Worm (Caenorhabditis elegans) whole organism, L3 larva: ENCODE measurements around the gene W03C9.6.

Experiments used
- R02D3.7 ChIP-seq: fragments of 150-350 bp; optimal IDR thresholded peaks from 2 replicates; lab custom pipeline; 2014; ENCODE audit warnings: missing biosample characterization, missing genetic modification characterization
- aly-2 ChIP-seq: fragments of 150-350 bp; optimal IDR thresholded peaks from 2 replicates; lab custom pipeline; 2014; ENCODE audit warnings: missing biosample characterization, missing genetic modification characterization
- ceh-16 ChIP-seq: sonication (generic microtip); optimal IDR thresholded peaks from 2 replicates; lab custom pipeline; 2017; ENCODE audit warnings: missing biosample characterization, missing genetic modification characterization
- ceh-28 ChIP-seq: fragments of 150-350 bp; optimal IDR thresholded peaks from 2 replicates; lab custom pipeline; 2014; ENCODE audit warnings: missing biosample characterization, missing genetic modification reagents, missing genetic modification characterization
- ceh-9 ChIP-seq: sonication (generic microtip); optimal IDR thresholded peaks from 2 replicates; lab custom pipeline; 2018; ENCODE audit warnings: missing biosample characterization, missing genetic modification characterization
- egl-27 ChIP-seq: sonication (generic microtip); optimal IDR thresholded peaks from 4 replicates; lab custom pipeline; 2017; ENCODE audit warnings: missing biosample characterization, missing genetic modification reagents, missing genetic modification characterization
- egl-5 ChIP-seq: fragments of 150-350 bp; optimal IDR thresholded peaks from 2 replicates; lab custom pipeline; 2017; ENCODE audit warnings: missing biosample characterization, missing genetic modification reagents, missing genetic modification characterization, inconsistent platforms
- elt-1 ChIP-seq: fragments of 150-350 bp; optimal IDR thresholded peaks from 2 replicates; lab custom pipeline; 2014; ENCODE audit warnings: missing biosample characterization, missing genetic modification characterization
- elt-3 ChIP-seq, 3 experiments: fragments of 150-350 bp in 1 of 3; sonication (generic microtip) in 2 of 3; optimal IDR thresholded peaks; 2 replicates in 2 of 3; 4 replicates in 1 of 3; lab custom pipeline; 2014 to 2017; ENCODE audit warnings: missing biosample characterization in 3 of 3, missing genetic modification characterization in 3 of 3
- fkh-10 ChIP-seq: sonication (generic microtip); optimal IDR thresholded peaks from 2 replicates; lab custom pipeline; 2017; ENCODE audit warnings: missing biosample characterization, missing genetic modification reagents, missing genetic modification characterization
- fkh-2 ChIP-seq: fragments of 150-350 bp; optimal IDR thresholded peaks from 2 replicates; lab custom pipeline; 2014; ENCODE audit warnings: missing biosample characterization, missing genetic modification reagents, missing genetic modification characterization
- fos-1 ChIP-seq: fragments of 150-350 bp; optimal IDR thresholded peaks from 2 replicates; lab custom pipeline; 2014; ENCODE audit warnings: missing biosample characterization, missing genetic modification characterization
- hmg-11 ChIP-seq: sonication (generic microtip); optimal IDR thresholded peaks from 2 replicates; lab custom pipeline; 2016; ENCODE audit warnings: missing genetic modification characterization, missing compliant biosample characterization
- mdl-1 ChIP-seq: fragments of 150-350 bp; optimal IDR thresholded peaks from 2 replicates; lab custom pipeline; 2014; ENCODE audit warnings: missing biosample characterization, missing genetic modification characterization
- mml-1 ChIP-seq: fragments of 150-350 bp; sonication (generic microtip); optimal IDR thresholded peaks from 3 replicates; lab custom pipeline; 2014; ENCODE audit warnings: missing biosample characterization, missing genetic modification characterization
- nfya-1 ChIP-seq: sonication (generic microtip); optimal IDR thresholded peaks from 2 replicates; lab custom pipeline; 2017; ENCODE audit warnings: missing genetic modification characterization, mild to moderate bottlenecking, missing compliant biosample characterization, antibody characterized with exemption, moderate library complexity; ENCODE audit not compliant: insufficient read depth
- nhr-12 ChIP-seq: fragments of 150-350 bp; optimal IDR thresholded peaks from 2 replicates; lab custom pipeline; 2014; ENCODE audit warnings: missing biosample characterization, missing genetic modification characterization
- nhr-25 ChIP-seq: sonication (generic microtip); optimal IDR thresholded peaks from 2 replicates; lab custom pipeline; 2017; ENCODE audit warnings: missing biosample characterization, missing genetic modification characterization
- nhr-67 ChIP-seq: fragments of 150-350 bp; optimal IDR thresholded peaks from 2 replicates; lab custom pipeline; 2014; ENCODE audit warnings: missing biosample characterization, missing genetic modification characterization
- nhr-76 ChIP-seq: fragments of 150-350 bp; sonication (generic microtip); optimal IDR thresholded peaks from 5 replicates; lab custom pipeline; 2014; ENCODE audit warnings: missing biosample characterization, missing genetic modification characterization
- pha-4 ChIP-seq: fragments of 150-350 bp; optimal IDR thresholded peaks from 2 replicates; lab custom pipeline; 2014; ENCODE audit warnings: missing biosample characterization, missing genetic modification reagents, missing genetic modification characterization
- sea-2 ChIP-seq: fragments of 150-350 bp; sonication (generic microtip); optimal IDR thresholded peaks from 4 replicates; lab custom pipeline; 2014; ENCODE audit warnings: missing biosample characterization, missing genetic modification reagents, missing genetic modification characterization
- skn-1 ChIP-seq: fragments of 150-350 bp; optimal IDR thresholded peaks from 2 replicates; lab custom pipeline; 2014; ENCODE audit warnings: missing biosample characterization, missing genetic modification characterization
- snpc-4 ChIP-seq: fragments of 150-350 bp; optimal IDR thresholded peaks from 2 replicates; lab custom pipeline; 2014; ENCODE audit warnings: missing biosample characterization, missing genetic modification characterization
- unc-39 ChIP-seq: sonication (generic microtip); optimal IDR thresholded peaks from 4 replicates; lab custom pipeline; 2017; ENCODE audit warnings: missing biosample characterization, missing genetic modification characterization
- unc-62 ChIP-seq: fragments of 150-350 bp; sonication (generic microtip); optimal IDR thresholded peaks from 4 replicates; lab custom pipeline; 2014; ENCODE audit warnings: missing biosample characterization, missing genetic modification reagents, missing genetic modification characterization
- ztf-4 ChIP-seq: fragments of 150-350 bp; optimal IDR thresholded peaks from 2 replicates; lab custom pipeline; 2014; ENCODE audit warnings: missing biosample characterization, missing genetic modification characterization

W03C9.6 gene

DNA sequence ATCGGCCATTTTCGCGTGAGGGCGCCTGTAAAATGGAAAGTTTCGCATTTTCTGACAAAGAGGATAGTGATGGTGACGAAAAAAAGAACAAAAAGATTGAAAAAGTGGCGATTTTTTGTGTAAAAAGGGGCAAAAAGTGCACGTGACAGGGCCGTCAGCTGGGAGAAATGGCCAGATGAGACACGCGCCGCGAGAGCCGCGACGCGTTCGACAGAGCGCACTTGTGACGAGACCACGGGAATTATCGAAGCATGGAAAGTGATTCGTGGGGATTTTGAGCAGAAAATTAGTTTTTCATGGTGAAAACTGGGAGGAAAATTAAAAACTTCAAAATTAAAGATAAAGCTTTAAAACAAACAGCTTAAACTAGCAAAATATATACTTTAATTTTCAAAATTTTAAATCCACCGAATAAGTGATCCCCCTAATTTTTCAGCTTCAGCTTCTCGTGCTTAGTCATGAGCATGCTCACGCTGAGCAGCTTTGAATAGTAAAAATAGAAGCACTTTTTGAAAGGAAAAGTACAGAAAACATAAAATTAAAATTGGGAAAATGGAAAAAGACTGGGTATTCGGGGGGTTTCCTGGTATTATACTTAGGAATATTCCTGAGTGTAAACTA is 13.3 kb downstream of the W03C9.6 start, which contains the start of gene W03C9.5 (continued):
- TF ChIP-seq nhr-12 = no peak
- peak; percentile 71 for TF ChIP-seq unc-62 (GFP tag; lab: Kevin White, UChicago)
- TF ChIP-seq ceh-16 = no peak
- TF ChIP-seq nhr-67 (tag; lab: Kevin White, UChicago) = no peak
- TF ChIP-seq nfya-1 (tag; lab: Kevin White, UChicago) = peak; percentile 95
- TF ChIP-seq R02D3.7 (tag; lab: Kevin White, UChicago) = peak; percentile 78
- TF ChIP-seq elt-1 = peak; percentile 29
- TF ChIP-seq fkh-10 (GFP tag; lab: Kevin White, UChicago) = peak; percentile 87

DNA sequence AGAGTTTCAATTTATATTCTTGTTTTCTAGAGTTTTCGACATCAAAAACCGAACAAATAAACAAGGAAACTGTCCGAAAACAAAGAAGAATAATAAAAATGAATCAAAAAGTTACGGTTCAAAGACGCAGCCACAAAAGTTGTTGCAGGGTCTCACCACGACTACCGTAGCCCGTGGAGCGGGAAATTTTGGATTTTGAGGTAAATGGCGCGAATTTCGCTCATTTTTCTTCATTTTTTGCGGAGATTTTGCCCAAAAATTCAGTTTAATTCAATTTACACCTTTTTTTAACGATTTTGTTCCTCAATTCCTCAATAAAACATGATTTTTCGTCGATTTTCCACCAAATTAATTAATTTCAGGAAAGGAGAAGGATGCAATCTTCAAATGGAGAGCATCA is 14.0 kb downstream of the W03C9.6 start, which contains the start of gene mex-1:
Gene mex-1 (plus strand): TSS at position 363 of the 400 bp plus-strand sequence.
- TF ChIP-seq nfya-1 (tag; lab: Kevin White, UChicago) = no peak
- no peak for TF ChIP-seq mdl-1 (tag; lab: Kevin White, UChicago)
- TF ChIP-seq nhr-25 (tag; lab: Kevin White, UChicago) = no peak
- TF ChIP-seq mml-1 (tag; lab: Kevin White, UChicago) = no peak
- no peak for TF ChIP-seq unc-39 (tag; lab: Kevin White, UChicago)
- no peak for TF ChIP-seq ceh-9 (tag; lab: Kevin White, UChicago)
- TF ChIP-seq ceh-28 (tag; lab: Kevin White, UChicago) = no peak
- TF ChIP-seq aly-2 = no peak
- no peak for TF ChIP-seq sea-2
- TF ChIP-seq ceh-16 = no peak
- TF ChIP-seq egl-5 (tag; lab: Kevin White, UChicago) = no peak
- no peak for TF ChIP-seq pha-4

DNA sequence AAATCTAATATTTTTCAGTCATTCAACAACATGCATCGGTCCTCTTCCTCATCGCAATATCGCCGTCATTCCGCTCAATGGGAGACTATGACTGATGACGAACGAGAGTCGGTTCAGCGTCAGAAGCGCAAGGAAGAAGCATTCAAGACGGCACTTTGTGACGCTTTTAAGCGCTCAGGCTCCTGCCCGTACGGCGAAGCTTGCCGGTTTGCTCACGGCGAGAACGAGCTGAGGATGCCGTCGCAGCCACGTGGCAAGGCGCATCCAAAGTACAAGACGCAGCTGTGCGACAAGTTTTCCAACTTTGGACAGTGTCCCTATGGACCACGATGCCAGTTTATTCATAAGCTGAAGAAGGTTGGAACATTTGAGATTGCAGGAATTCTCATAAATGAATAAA is 14.7 kb downstream of the W03C9.6 start:
- TF ChIP-seq nhr-67 (tag; lab: Kevin White, UChicago) (no peak), unc-39 (tag; lab: Kevin White, UChicago) (no peak), ceh-28 (tag; lab: Kevin White, UChicago) (no peak), nhr-25 (tag; lab: Kevin White, UChicago) (no peak), elt-1 (no peak), R02D3.7 (tag; lab: Kevin White, UChicago) (no peak), skn-1 (no peak), fos-1 (no peak), nhr-76 (tag; lab: Kevin White, UChicago) (no peak), fkh-10 (GFP tag; lab: Kevin White, UChicago) (no peak), fkh-2 (no peak)

DNA sequence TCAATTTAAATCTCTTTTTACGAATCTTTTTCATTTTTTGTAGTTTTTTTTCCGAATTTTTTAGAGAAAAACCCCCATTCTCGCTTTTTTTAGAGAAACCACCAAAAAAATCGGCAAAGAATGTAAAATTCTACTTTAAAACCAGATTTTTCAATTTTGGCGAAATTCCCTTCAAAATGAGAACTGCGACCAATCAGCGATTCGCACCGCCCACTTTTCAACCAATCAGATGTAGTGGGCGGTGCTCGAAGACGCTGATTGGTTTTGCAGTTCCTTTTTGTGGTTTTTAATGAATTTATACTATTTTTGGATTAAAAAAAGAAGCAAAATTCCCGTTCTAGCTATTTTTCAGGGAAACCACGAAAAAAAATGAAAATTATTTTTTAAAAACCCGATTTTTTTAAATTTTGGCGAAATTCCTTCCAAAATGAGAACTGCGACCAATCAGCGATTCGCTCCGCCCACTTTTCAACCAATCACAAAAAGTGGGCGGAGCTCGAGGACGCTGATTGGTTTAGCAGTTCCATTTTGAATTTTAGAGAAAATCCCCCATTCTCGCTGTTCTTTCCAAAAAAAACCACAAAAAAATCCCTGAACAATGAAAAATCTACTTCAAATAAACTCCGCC is 16.8 kb downstream of the W03C9.6 start:
- TF ChIP-seq nfya-1 (tag; lab: Kevin White, UChicago) = peak; percentile 70
- no peak for TF ChIP-seq hmg-11

DNA sequence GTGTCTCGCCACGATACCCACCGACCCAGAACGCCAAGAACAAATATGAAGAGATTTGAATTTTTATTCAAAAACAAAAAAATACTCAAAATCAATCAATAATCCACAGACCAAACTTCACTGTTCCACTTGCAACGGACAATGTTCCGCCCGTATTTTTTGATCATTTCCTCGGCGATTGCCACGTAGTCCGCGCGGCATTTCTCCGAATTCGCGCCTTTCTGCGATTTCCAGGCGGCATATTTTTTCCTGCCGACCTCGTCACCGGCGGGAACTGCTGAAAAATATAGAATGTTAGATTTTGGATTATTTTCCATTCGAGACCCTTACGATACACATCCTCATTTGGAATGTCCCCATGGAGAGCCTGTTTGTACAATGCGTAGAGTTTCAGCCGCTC is 18.0 kb downstream of the W03C9.6 start:
- TF ChIP-seq elt-3 (tag; optimal IDR thresholded peaks at IDR 0.05; lab: Kevin White, UChicago) = no peak
- TF ChIP-seq unc-39 (tag; lab: Kevin White, UChicago) = no peak
- no peak for TF ChIP-seq egl-5 (tag; lab: Kevin White, UChicago)
- no peak for TF ChIP-seq sea-2
- no peak for TF ChIP-seq R02D3.7 (tag; lab: Kevin White, UChicago)
- no peak for TF ChIP-seq fkh-2
- no peak for TF ChIP-seq ztf-4

DNA sequence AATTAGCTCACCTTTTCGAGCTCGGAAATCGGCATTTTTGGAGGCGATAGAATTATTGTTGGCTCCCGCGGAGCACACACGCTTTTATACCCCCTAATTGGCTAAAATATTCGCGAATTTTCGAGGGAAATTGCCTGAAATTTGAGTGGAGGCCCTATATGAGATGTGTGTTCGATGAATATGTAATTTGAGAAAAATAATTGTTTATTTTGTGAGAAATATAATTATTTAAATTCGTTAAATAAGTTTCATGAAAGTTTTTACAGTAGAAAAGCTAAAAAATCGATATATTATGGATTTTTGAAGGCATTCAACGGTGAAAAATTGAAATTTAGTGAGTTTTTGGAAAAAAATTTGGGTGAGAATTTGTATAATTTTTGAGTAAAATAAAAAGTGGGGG is 19.3 kb downstream of the W03C9.6 start, which contains the start of gene acbp-6:
Gene acbp-6 (minus strand): TSS at position 101 of the 400 bp plus-strand sequence.
- no peak for TF ChIP-seq unc-39 (tag; lab: Kevin White, UChicago)
- TF ChIP-seq snpc-4 = no peak
- TF ChIP-seq egl-27 (tag; lab: Kevin White, UChicago) = no peak
